Fruit fly (Drosophila melanogaster) whole organism, embryonic: Measurements from ENCODE around the gene CheA7a.

Experiments
- CG11695 ChIP-seq: fragments of 200-800 bp; sonication (Bioruptor generic); IDR thresholded peaks from 3 replicates; pipeline ENCODE4 v1.3.6; 2022; ENCODE audit warnings: missing biosample characterization, missing genetic modification characterization
- CG12104 ChIP-seq: fragments of 200-800 bp; sonication (Bioruptor generic); optimal IDR thresholded peaks from 3 replicates; lab custom pipeline; 2016; ENCODE audit warnings: missing biosample characterization, missing genetic modification characterization
- CG14667 ChIP-seq: fragments of 200-800 bp; sonication (Bioruptor generic); IDR thresholded peaks from 2 replicates; pipeline ENCODE4 v1.3.6; 2022; ENCODE audit warnings: missing biosample characterization, missing genetic modification characterization
- CG5953 ChIP-seq: fragments of 200-800 bp; sonication (Bioruptor generic); IDR thresholded peaks from 2 replicates; pipeline ENCODE4 v1.3.6; 2022; ENCODE audit warnings: missing biosample characterization, missing genetic modification characterization
- CG7839 ChIP-seq: fragments of 200-800 bp; sonication (Bioruptor generic); optimal IDR thresholded peaks from 3 replicates; lab custom pipeline; 2018; ENCODE audit warnings: missing biosample characterization, mild to moderate bottlenecking, missing genetic modification characterization, moderate library complexity
- CG8089 ChIP-seq: fragments of 200-800 bp; sonication (Bioruptor generic); optimal IDR thresholded peaks from 3 replicates; lab custom pipeline; 2016; ENCODE audit warnings: missing biosample characterization, missing genetic modification characterization
- NfI ChIP-seq: fragments of 200-800 bp; sonication (Bioruptor generic); optimal IDR thresholded peaks from 3 replicates; lab custom pipeline; 2018; ENCODE audit warnings: missing biosample characterization, mild to moderate bottlenecking, missing genetic modification characterization, moderate library complexity
- Sry-β ChIP-seq: fragments of 200-800 bp; sonication (Bioruptor generic); optimal IDR thresholded peaks from 2 replicates; lab custom pipeline; 2018; ENCODE audit warnings: missing biosample characterization, mild to moderate bottlenecking, missing genetic modification characterization, moderate library complexity
- abd-A ChIP-seq: fragments of 200-800 bp; sonication (Bioruptor generic); optimal IDR thresholded peaks from 3 replicates; lab custom pipeline; 2019; ENCODE audit warnings: missing biosample characterization, mild to moderate bottlenecking, missing genetic modification characterization, moderate library complexity
- cato ChIP-seq: fragments of 200-800 bp; sonication (Bioruptor generic); optimal IDR thresholded peaks from 2 replicates; lab custom pipeline; 2016; ENCODE audit warnings: missing biosample characterization, missing genetic modification characterization, borderline replicate concordance
- ind ChIP-seq: fragments of 200-800 bp; sonication (Bioruptor generic); optimal IDR thresholded peaks from 3 replicates; lab custom pipeline; 2016; ENCODE audit warnings: missing biosample characterization, missing genetic modification characterization
- row ChIP-seq: fragments of 200-800 bp; sonication (Bioruptor generic); IDR thresholded peaks from 3 replicates; pipeline ENCODE4 v1.3.6; 2022; ENCODE audit warnings: missing biosample characterization, missing genetic modification characterization
- sens ChIP-seq: fragments of 200-800 bp; sonication (Bioruptor generic); peaks from one replicate; lab custom pipeline; 2016; ENCODE audit warnings: missing biosample characterization, missing genetic modification characterization
- sna ChIP-seq: fragments of 200-800 bp; sonication (Bioruptor generic); IDR thresholded peaks from 2 replicates; pipeline ENCODE4 v1.3.6; 2022; ENCODE audit warnings: missing biosample characterization, missing genetic modification characterization; ENCODE audit not compliant: partially characterized antibody

DNA sequence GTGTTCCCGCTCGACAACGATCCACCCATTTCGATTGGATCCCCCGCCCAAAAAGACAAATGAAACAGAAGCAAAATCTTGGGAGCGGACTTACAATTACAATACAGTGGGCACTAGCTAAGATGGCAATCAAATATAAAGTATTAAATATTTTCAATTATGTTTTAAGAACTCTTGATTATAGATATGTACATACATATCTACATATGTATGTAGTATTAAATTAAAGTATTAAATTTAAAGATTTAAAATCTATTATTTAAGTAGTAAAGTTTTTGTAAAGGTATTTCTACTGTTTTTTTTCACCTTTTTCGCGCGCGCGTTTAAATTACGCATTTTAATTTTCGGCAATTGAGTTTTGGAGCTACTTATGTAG lies 43.2 kb upstream of the CheA7a start:
- peak; percentile 58 for TF ChIP-seq CG12104 (GFP tag; lab: Kevin White, UChicago)
- TF ChIP-seq NfI = peak; percentile 64
- TF ChIP-seq CG7839 (tag; lab: Kevin White, UChicago) = peak; percentile 87
- peak; percentile 52 for TF ChIP-seq CG14667 (GFP tag; lab: Robert Waterston, UW)
- peak; percentile 86 for TF ChIP-seq row (GFP tag; lab: Robert Waterston, UW)
- peak; percentile 54 for TF ChIP-seq ind (GFP tag; lab: Kevin White, UChicago)
- no peak for TF ChIP-seq Sry-β
- peak; percentile 48 for TF ChIP-seq cato (GFP tag; lab: Kevin White, UChicago)
- TF ChIP-seq sna (GFP tag; lab: Robert Waterston, UW) = no peak
- no peak for TF ChIP-seq CG5953 (GFP tag; lab: Robert Waterston, UW)
- peak; percentile 60; the same call in 2 of the 3 replicates for TF ChIP-seq CG11695 (GFP tag; lab: Robert Waterston, UW)
- TF ChIP-seq CG8089 = no peak
- TF ChIP-seq sens = no peak
- TF ChIP-seq abd-A (tag; lab: Kevin White, UChicago) = peak; percentile 45
